Fruit fly (Drosophila melanogaster) whole organism, embryonic: Measurements from ENCODE around the gene sals.
A peak's percentile ranks its signal among the peaks of the same experiment; 100 is the strongest.

ENCODE experiments used
- Abd-B ChIP-seq: fragments of 200-800 bp; sonication (Bioruptor generic); optimal IDR thresholded peaks from 2 replicates; lab custom pipeline; 2018; ENCODE audit warnings: missing biosample characterization, mild to moderate bottlenecking, missing genetic modification characterization, moderate library complexity
- Atf6 ChIP-seq: fragments of 200-800 bp; sonication (Bioruptor generic); IDR thresholded peaks from 2 replicates; pipeline ENCODE4 v1.3.6; 2022; ENCODE audit warnings: missing biosample characterization, missing genetic modification characterization
- CG11696 ChIP-seq: fragments of 200-800 bp; sonication (Bioruptor generic); IDR thresholded peaks from 2 replicates; pipeline ENCODE4 v1.3.6; 2022; ENCODE audit warnings: missing biosample characterization, missing genetic modification characterization
- CG15696 ChIP-seq: fragments of 200-800 bp; sonication (Bioruptor generic); optimal IDR thresholded peaks from 2 replicates; lab custom pipeline; 2019; ENCODE audit warnings: missing biosample characterization, mild to moderate bottlenecking, missing genetic modification characterization, moderate library complexity
- CG16815 ChIP-seq: fragments of 200-800 bp; sonication (Bioruptor generic); optimal IDR thresholded peaks from 3 replicates; lab custom pipeline; 2017; ENCODE audit warnings: missing biosample characterization, mild to moderate bottlenecking, missing genetic modification characterization
- CG17612 ChIP-seq: fragments of 200-800 bp; sonication (Bioruptor generic); IDR thresholded peaks from 2 replicates; pipeline ENCODE4 v1.3.6; 2022; ENCODE audit warnings: missing biosample characterization, missing genetic modification characterization
- CG18599 ChIP-seq: fragments of 200-800 bp; sonication (Bioruptor generic); optimal IDR thresholded peaks from 3 replicates; lab custom pipeline; 2017; ENCODE audit warnings: missing biosample characterization, missing genetic modification characterization, mild to moderate bottlenecking, moderate library complexity, missing genetic modification reagents
- CG18764 ChIP-seq: fragments of 200-800 bp; sonication (Bioruptor generic); optimal IDR thresholded peaks from 3 replicates; lab custom pipeline; 2016; ENCODE audit warnings: missing biosample characterization, missing genetic modification characterization
- CG2120 ChIP-seq: fragments of 200-800 bp; sonication (Bioruptor generic); optimal IDR thresholded peaks from 3 replicates; lab custom pipeline; 2016; ENCODE audit warnings: missing biosample characterization, missing genetic modification characterization
- CG2712 ChIP-seq: fragments of 200-800 bp; optimal IDR thresholded peaks from 3 replicates; lab custom pipeline; 2019; ENCODE audit warnings: missing biosample characterization, mild to moderate bottlenecking, missing genetic modification characterization, moderate library complexity
- CG2889 ChIP-seq: fragments of 200-800 bp; sonication (Bioruptor generic); IDR thresholded peaks from 3 replicates; pipeline ENCODE4 v1.3.6; 2022; ENCODE audit warnings: missing biosample characterization, missing genetic modification characterization
- CG3281 ChIP-seq: fragments of 200-800 bp; sonication (Bioruptor generic); optimal IDR thresholded peaks from 3 replicates; lab custom pipeline; 2017; ENCODE audit warnings: missing biosample characterization, mild to moderate bottlenecking, missing genetic modification characterization
- CG42726 ChIP-seq: fragments of 200-800 bp; sonication (Bioruptor generic); IDR thresholded peaks from 2 replicates; pipeline ENCODE4 v1.3.6; 2022; ENCODE audit warnings: missing biosample characterization, missing genetic modification characterization; ENCODE audit not compliant: partially characterized antibody
- CG4404 ChIP-seq: fragments of 200-800 bp; sonication (Bioruptor generic); IDR thresholded peaks from 2 replicates; pipeline ENCODE4 v1.3.6; 2022; ENCODE audit warnings: missing biosample characterization, missing genetic modification characterization
- CG4854 ChIP-seq: fragments of 200-800 bp; sonication (Bioruptor generic); optimal IDR thresholded peaks from 2 replicates; lab custom pipeline; 2016; ENCODE audit warnings: missing biosample characterization, missing genetic modification characterization, inconsistent platforms
- CG7928 ChIP-seq: fragments of 200-800 bp; sonication (Bioruptor generic); optimal IDR thresholded peaks from 2 replicates; lab custom pipeline; 2017; ENCODE audit warnings: missing biosample characterization, mild to moderate bottlenecking, missing genetic modification characterization
- CG7963 ChIP-seq: fragments of 200-800 bp; sonication (Bioruptor generic); IDR thresholded peaks from 3 replicates; pipeline ENCODE4 v1.3.6; 2022; ENCODE audit warnings: missing biosample characterization, missing genetic modification characterization; ENCODE audit not compliant: partially characterized antibody
- CG8944 ChIP-seq: fragments of 200-800 bp; sonication (Bioruptor generic); optimal IDR thresholded peaks from 3 replicates; lab custom pipeline; 2016; ENCODE audit warnings: missing biosample characterization, missing genetic modification characterization
- CG9727 ChIP-seq: fragments of 200-800 bp; sonication (Bioruptor generic); optimal IDR thresholded peaks from 3 replicates; lab custom pipeline; 2017; ENCODE audit warnings: missing biosample characterization, mild to moderate bottlenecking, missing genetic modification characterization
- CG9817 ChIP-seq: fragments of 200-800 bp; sonication (Bioruptor generic); optimal IDR thresholded peaks from 2 replicates; lab custom pipeline; 2018; ENCODE audit warnings: missing biosample characterization, mild to moderate bottlenecking, missing genetic modification characterization, moderate library complexity
- D ChIP-seq, 2 experiments: fragments of 200-800 bp in 1 of 2; fragments of >200 bp in 1 of 2; sonication (Bioruptor generic) in 1 of 2; optimal IDR thresholded peaks; 2 replicates in 1 of 2; 3 replicates in 1 of 2; lab custom pipeline; 2017; ENCODE audit warnings: mild to moderate bottlenecking in 1 of 2, missing biosample characterization in 1 of 2, missing genetic modification characterization in 1 of 2, missing genetic modification reagents in 1 of 2
- Deaf1 ChIP-seq: fragments of 200-800 bp; optimal IDR thresholded peaks from 3 replicates; lab custom pipeline; 2019; ENCODE audit warnings: missing biosample characterization, mild to moderate bottlenecking, missing genetic modification characterization, moderate library complexity
- E2f2 ChIP-seq: fragments of 200-800 bp; sonication (Bioruptor generic); IDR thresholded peaks from 2 replicates; pipeline ENCODE4 v1.3.6; 2022; ENCODE audit warnings: missing biosample characterization, missing genetic modification characterization
- Gug ChIP-seq: fragments of 200-800 bp; sonication (Bioruptor generic); IDR thresholded peaks from 4 replicates; pipeline ENCODE4 v1.3.6; 2022; ENCODE audit warnings: missing biosample characterization, missing genetic modification characterization
- HmgZ ChIP-seq: fragments of 200-800 bp; sonication (Bioruptor generic); optimal IDR thresholded peaks from 2 replicates; lab custom pipeline; 2018; ENCODE audit warnings: missing biosample characterization, mild to moderate bottlenecking, missing genetic modification characterization
- Lim3 ChIP-seq: fragments of 200-800 bp; sonication (Bioruptor generic); IDR thresholded peaks from 2 replicates; pipeline ENCODE4 v1.3.6; 2022; ENCODE audit warnings: missing biosample characterization, missing genetic modification characterization
- MBD-R2 ChIP-seq: fragments of 200-800 bp; sonication (Bioruptor generic); IDR thresholded peaks from 2 replicates; pipeline ENCODE4 v1.3.6; 2022; ENCODE audit warnings: missing biosample characterization, missing genetic modification characterization
- Mrtf ChIP-seq: fragments of 200-800 bp; sonication (Bioruptor generic); IDR thresholded peaks from 3 replicates; pipeline ENCODE4 v1.3.6; 2022; ENCODE audit warnings: missing biosample characterization, missing genetic modification characterization
- Nf-YC ChIP-seq: fragments of 200-800 bp; optimal IDR thresholded peaks from 3 replicates; lab custom pipeline; 2019; ENCODE audit warnings: missing biosample characterization, mild to moderate bottlenecking, missing genetic modification characterization, moderate library complexity
- al ChIP-seq: fragments of 200-800 bp; sonication (Bioruptor generic); IDR thresholded peaks from 2 replicates; pipeline ENCODE4 v1.3.6; 2022; ENCODE audit warnings: missing biosample characterization, missing genetic modification characterization
- caup ChIP-seq: fragments of 200-800 bp; sonication (Bioruptor generic); optimal IDR thresholded peaks from 3 replicates; lab custom pipeline; 2017; ENCODE audit warnings: missing biosample characterization, mild to moderate bottlenecking, missing genetic modification characterization, moderate library complexity; ENCODE audit not compliant: severe bottlenecking
- corto ChIP-seq: fragments of 200-800 bp; sonication (Bioruptor generic); optimal IDR thresholded peaks from 2 replicates; lab custom pipeline; 2016; ENCODE audit warnings: missing biosample characterization, mild to moderate bottlenecking, missing genetic modification characterization, moderate library complexity
- cwo ChIP-seq: fragments of 200-800 bp; sonication (Bioruptor generic); optimal IDR thresholded peaks from 3 replicates; lab custom pipeline; 2017; ENCODE audit warnings: missing biosample characterization, missing genetic modification characterization, mild to moderate bottlenecking, moderate library complexity, missing genetic modification reagents
- dpn ChIP-seq, 2 experiments: fragments of 200-800 bp; sonication (Bioruptor generic); optimal IDR thresholded peaks; 3 replicates each; lab custom pipeline; 2016; ENCODE audit warnings: missing biosample characterization in 2 of 2, missing genetic modification characterization in 2 of 2
- esg ChIP-seq: fragments of 200-800 bp; sonication (Bioruptor generic); conservative IDR thresholded peaks from 2 replicates; pipeline ENCODE4 v1.3.6; 2022; ENCODE audit warnings: missing biosample characterization, missing genetic modification characterization
- exex ChIP-seq: fragments of 200-800 bp; sonication (Bioruptor generic); optimal IDR thresholded peaks from 4 replicates; lab custom pipeline; 2018; ENCODE audit warnings: missing biosample characterization, mild to moderate bottlenecking, missing genetic modification characterization, moderate library complexity
- fu2 ChIP-seq: fragments of 200-800 bp; sonication (Bioruptor generic); optimal IDR thresholded peaks from 2 replicates; lab custom pipeline; 2016; ENCODE audit warnings: missing biosample characterization, missing genetic modification characterization
- gsb-n ChIP-seq: fragments of 200-800 bp; sonication (Bioruptor generic); optimal IDR thresholded peaks from 3 replicates; lab custom pipeline; 2018; ENCODE audit warnings: missing biosample characterization, mild to moderate bottlenecking, missing genetic modification characterization
- kay ChIP-seq: fragments of 200-800 bp; sonication (Bioruptor generic); optimal IDR thresholded peaks from 2 replicates; lab custom pipeline; 2016; ENCODE audit warnings: missing biosample characterization, missing genetic modification characterization
- luna ChIP-seq: fragments of 200-800 bp; sonication (Bioruptor generic); optimal IDR thresholded peaks from 2 replicates; lab custom pipeline; 2016; ENCODE audit warnings: missing biosample characterization, missing genetic modification characterization
- pan ChIP-seq, 4 experiments: fragments of >200 bp in 3 of 4; fragments of 200-800 bp in 1 of 4; sonication (Bioruptor generic) in 1 of 4; optimal IDR thresholded peaks in 3 of 4; IDR thresholded peaks in 1 of 4; 2 replicates each; pipeline versions ENCODE4 v1.3.6 to Lab custom; 2017 to 2022; ENCODE audit warnings: missing biosample characterization in 2 of 4, missing genetic modification characterization in 2 of 4, mixed read lengths in 1 of 4
- salm ChIP-seq: fragments of 200-800 bp; sonication (Bioruptor generic); optimal IDR thresholded peaks from 2 replicates; lab custom pipeline; 2018; ENCODE audit warnings: missing biosample characterization, mild to moderate bottlenecking, missing genetic modification characterization
- schlank ChIP-seq: fragments of 200-800 bp; sonication (Bioruptor generic); optimal IDR thresholded peaks from 2 replicates; lab custom pipeline; 2018; ENCODE audit warnings: missing biosample characterization, mild to moderate bottlenecking, missing genetic modification characterization
- scrt ChIP-seq: fragments of 200-800 bp; sonication (Bioruptor generic); optimal IDR thresholded peaks from 2 replicates; lab custom pipeline; 2018; ENCODE audit warnings: missing biosample characterization, mild to moderate bottlenecking, missing genetic modification characterization, moderate library complexity
- sd ChIP-seq: fragments of 200-800 bp; sonication (Bioruptor generic); optimal IDR thresholded peaks from 3 replicates; lab custom pipeline; 2018; ENCODE audit warnings: missing biosample characterization, mild to moderate bottlenecking, missing genetic modification characterization, moderate library complexity
- slbo ChIP-seq: fragments of 200-800 bp; sonication (Bioruptor generic); IDR thresholded peaks from 2 replicates; pipeline ENCODE4 v1.3.6; 2022; ENCODE audit warnings: missing biosample characterization, missing genetic modification characterization
- toy ChIP-seq: fragments of 200-800 bp; sonication (Bioruptor generic); IDR thresholded peaks from 2 replicates; pipeline ENCODE4 v1.3.6; 2022; ENCODE audit warnings: missing biosample characterization, missing genetic modification characterization
- vfl ChIP-seq: fragments of 200-800 bp; sonication (Bioruptor generic); optimal IDR thresholded peaks from 2 replicates; lab custom pipeline; 2016; ENCODE audit warnings: missing biosample characterization, missing genetic modification characterization

Gene sals

DNA sequence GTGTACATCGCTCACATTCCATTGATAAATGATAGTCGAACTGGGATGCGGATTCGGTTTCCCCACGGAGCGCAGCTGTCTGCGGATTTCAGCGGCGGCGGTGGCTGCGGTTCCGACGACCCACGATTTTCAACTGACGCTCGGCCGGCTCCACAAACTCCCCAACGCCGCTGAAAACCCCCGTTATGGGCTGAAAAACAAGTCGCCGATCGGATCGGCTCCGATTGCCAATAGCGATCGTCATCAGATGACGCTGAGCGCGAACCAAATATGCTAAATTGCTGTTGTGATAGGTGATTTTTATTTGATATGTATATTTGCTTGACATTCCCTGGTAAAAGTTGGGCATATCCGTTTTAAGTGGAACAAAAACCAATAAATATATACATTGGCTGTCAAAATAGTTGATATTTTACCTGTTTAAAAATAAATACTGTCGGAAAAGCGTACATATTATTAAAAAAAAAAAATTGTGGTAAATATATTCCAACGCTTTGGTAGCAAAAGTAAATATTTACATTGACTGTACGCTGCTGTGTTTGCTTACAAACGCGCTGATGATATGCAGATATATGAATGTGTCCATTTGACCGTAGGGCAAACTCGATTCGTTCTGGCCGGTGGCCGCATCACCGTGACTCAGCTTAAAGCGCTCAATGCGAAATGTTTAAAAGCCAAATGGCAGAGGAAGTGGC, 2.8 kb upstream of the sals start (continued):
- TF ChIP-seq MBD-R2 (GFP tag; lab: Robert Waterston, UW) (peak; percentile 30; the same call in 1 of the 2 replicates), exex (no peak), scrt (GFP tag; lab: Kevin White, UChicago) (peak; percentile 28), CG17612 (GFP tag; lab: Robert Waterston, UW) (no peak), fu2 (peak; percentile 66), al (GFP tag; lab: Robert Waterston, UW) (peak; percentile 84), corto (peak; percentile 13), CG7963 (GFP tag; lab: Robert Waterston, UW) (no peak), CG2889 (no peak), toy (GFP tag; lab: Robert Waterston, UW) (0 out of 2 replicates have a peak, but pooled peaks have one; percentile 25), pan (optimal IDR thresholded peaks at IDR 0.05; lab: Kevin White, UChicago) (no peak), pan (GFP tag; optimal IDR thresholded peaks at IDR 0.05 in 1 of 2, IDR thresholded peaks at IDR 0.05 in 1 of 2) (peak in 1 of 2 experiments; percentile 61), Deaf1 (tag; lab: Kevin White, UChicago) (peak; percentile 63), Lim3 (no peak), CG15696 (no peak), CG2712 (tag; lab: Kevin White, UChicago) (peak; percentile 32), dpn (GFP tag; optimal IDR thresholded peaks at IDR 0.05; lab: Kevin White, UChicago) (peak; percentile 49 to 70), CG18599 (GFP tag; lab: Kevin White, UChicago) (peak; percentile 50), vfl (GFP tag; lab: Kevin White, UChicago) (peak; percentile 12), CG3281 (GFP tag; lab: Kevin White, UChicago) (peak; percentile 74), CG11696 (GFP tag; lab: Robert Waterston, UW) (no peak), luna (GFP tag; lab: Kevin White, UChicago) (no peak), sd (tag; lab: Kevin White, UChicago) (peak; percentile 57), CG42726 (GFP tag; lab: Robert Waterston, UW) (no peak), caup (GFP tag; lab: Kevin White, UChicago) (peak; percentile 66), Atf6 (GFP tag; lab: Robert Waterston, UW) (peak; percentile 63; the same call in 1 of the 2 replicates), CG9817 (tag; lab: Kevin White, UChicago) (peak; percentile 79), slbo (peak; percentile 74), CG16815 (GFP tag; lab: Kevin White, UChicago) (peak; percentile 60), esg (GFP tag; lab: Robert Waterston, UW) (peak; percentile 52), CG9727 (GFP tag; lab: Kevin White, UChicago) (peak; percentile 68), HmgZ (tag; lab: Kevin White, UChicago) (peak; percentile 51), CG7928 (GFP tag; lab: Kevin White, UChicago) (peak; percentile 5), Mrtf (GFP tag; lab: Robert Waterston, UW) (0 out of 3 replicates have a peak, but pooled peaks have one; percentile 29), gsb-n (tag; lab: Kevin White, UChicago) (no peak), salm (tag; lab: Kevin White, UChicago) (no peak), E2f2 (GFP tag; lab: Robert Waterston, UW) (peak; percentile 33), CG18764 (GFP tag; lab: Kevin White, UChicago) (peak; percentile 18), Nf-YC (tag; lab: Kevin White, UChicago) (peak; percentile 8), kay (GFP tag; lab: Kevin White, UChicago) (peak; percentile 55), Gug (peak; percentile 53; the same call in 2 of the 4 replicates), D (optimal IDR thresholded peaks at IDR 0.05; lab: Kevin White, UChicago) (no peak), D (GFP tag; optimal IDR thresholded peaks at IDR 0.05; lab: Kevin White, UChicago) (no peak), CG2120 (peak; percentile 91), Abd-B (GFP tag; lab: Kevin White, UChicago) (peak; percentile 78), CG8944 (GFP tag; lab: Kevin White, UChicago) (peak; percentile 2), schlank (tag; lab: Kevin White, UChicago) (peak; percentile 40), CG4404 (peak; percentile 46), cwo (peak; percentile 56), CG4854 (GFP tag; lab: Kevin White, UChicago) (peak; percentile 30)
